Worm (Caenorhabditis elegans) whole organism, late embryonic: ENCODE data around the gene T05H10.4.

ENCODE experiments used
- F13H6.1 ChIP-seq: sonication (generic microtip); optimal IDR thresholded peaks from 2 replicates; lab custom pipeline; 2016; ENCODE audit warnings: missing genetic modification characterization, missing compliant biosample characterization
- ama-1 ChIP-seq: fragments of 150-350 bp; optimal IDR thresholded peaks from 2 replicates; lab custom pipeline; 2014
- ceh-22 ChIP-seq: sonication (generic microtip); optimal IDR thresholded peaks from 2 replicates; lab custom pipeline; 2017; ENCODE audit warnings: missing biosample characterization, missing genetic modification characterization
- dmd-4 ChIP-seq: sonication (generic microtip); optimal IDR thresholded peaks from 2 replicates; lab custom pipeline; 2016; ENCODE audit warnings: borderline replicate concordance, missing genetic modification characterization, missing compliant biosample characterization
- elt-2 ChIP-seq: sonication (generic microtip); optimal IDR thresholded peaks from 2 replicates; lab custom pipeline; 2016; ENCODE audit warnings: missing genetic modification reagents, missing genetic modification characterization, missing compliant biosample characterization
- ets-4 ChIP-seq: sonication (generic microtip); optimal IDR thresholded peaks from 2 replicates; lab custom pipeline; 2016; ENCODE audit warnings: missing genetic modification characterization, missing compliant biosample characterization
- eyg-1 ChIP-seq: sonication (generic microtip); optimal IDR thresholded peaks from 2 replicates; lab custom pipeline; 2016; ENCODE audit warnings: missing genotype, missing genetic modification characterization, missing compliant biosample characterization
- fkh-10 ChIP-seq: fragments of 150-350 bp; optimal IDR thresholded peaks from 2 replicates; lab custom pipeline; 2014; ENCODE audit warnings: missing biosample characterization, missing genetic modification reagents, missing genetic modification characterization
- madf-2 ChIP-seq: sonication (generic microtip); optimal IDR thresholded peaks from 2 replicates; lab custom pipeline; 2017; ENCODE audit warnings: missing genetic modification characterization, missing compliant biosample characterization
- pha-4 ChIP-seq: fragments of 150-350 bp; optimal IDR thresholded peaks from 2 replicates; lab custom pipeline; 2018; ENCODE audit warnings: missing biosample characterization, missing genetic modification reagents, missing genetic modification characterization
- ref-2 ChIP-seq: sonication (generic microtip); optimal IDR thresholded peaks from 2 replicates; lab custom pipeline; 2016; ENCODE audit warnings: missing genetic modification characterization, missing compliant biosample characterization
- rnt-1 ChIP-seq: sonication (generic microtip); optimal IDR thresholded peaks from 2 replicates; lab custom pipeline; 2016; ENCODE audit warnings: missing genetic modification characterization, missing compliant biosample characterization

ce11 chrII:8052850-8053249 lies at the start of gene T05H10.4:
- TF ChIP-seq ets-4 (tag; lab: Kevin White, UChicago) (no peak), rnt-1 (tag; lab: Kevin White, UChicago) (no peak), eyg-1 (no peak), ceh-22 (tag; lab: Kevin White, UChicago) (no peak), dmd-4 (no peak), ama-1 (no peak), F13H6.1 (tag; lab: Kevin White, UChicago) (no peak), fkh-10 (GFP tag; lab: Kevin White, UChicago) (no peak), ref-2 (tag; lab: Kevin White, UChicago) (no peak), madf-2 (tag; lab: Kevin White, UChicago) (no peak), pha-4 (tag; lab: Kevin White, UChicago) (no peak), elt-2 (no peak)
